Fruit fly (Drosophila melanogaster): ENCODE results near the gene Pdss2.
A peak's percentile ranks its signal among the peaks of the same experiment; 100 is the strongest.

Pdss2 gene

DNA sequence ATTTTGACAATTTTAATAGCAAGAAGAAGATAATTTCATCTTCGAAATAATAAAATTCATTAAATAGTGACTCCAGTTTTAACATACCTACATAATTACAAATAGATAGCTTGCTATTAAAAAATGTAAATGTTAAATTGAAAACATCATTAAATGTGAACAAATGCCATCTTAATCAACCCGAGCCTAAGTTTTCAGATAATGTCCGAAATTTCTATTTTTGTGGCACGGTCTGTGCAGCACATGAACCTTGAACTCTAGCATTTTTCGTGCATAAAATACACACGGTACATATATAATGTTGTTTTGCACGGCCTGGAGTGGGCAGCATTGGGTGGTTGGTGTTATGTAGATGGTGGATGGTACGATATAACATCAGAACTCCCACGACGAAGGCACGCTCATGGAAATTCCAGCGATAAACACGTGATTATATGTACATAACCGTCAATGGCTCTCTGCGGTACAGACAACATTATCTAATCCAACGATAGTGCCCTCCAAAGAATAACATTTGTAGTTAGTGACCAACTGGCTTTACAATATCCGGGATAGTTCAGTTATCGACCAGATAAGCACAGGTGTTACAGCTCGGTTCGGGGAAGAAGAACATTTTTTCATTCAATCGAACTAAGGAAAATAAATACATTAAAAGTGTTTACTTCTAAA is 22.5 kb downstream of the Pdss2 start (continued):
- TF ChIP-seq CG8089 (GFP tag; optimal IDR thresholded peaks at IDR 0.05) (no peak), HHEX (GFP tag; optimal IDR thresholded peaks at IDR 0.05) (peak; percentile 16), prd (optimal IDR thresholded peaks at IDR 0.05) (no peak), prd (GFP tag; IDR thresholded peaks at IDR 0.05) (no peak), wek (GFP tag; optimal IDR thresholded peaks at IDR 0.05) (no peak), CG11696 (GFP tag; IDR thresholded peaks at IDR 0.05) (peak; percentile 63; the same call in 1 of the 2 replicates), CG9215 (GFP tag; IDR thresholded peaks at IDR 0.05) (no peak), pan (optimal IDR thresholded peaks at IDR 0.05) (no peak), pan (GFP tag; optimal IDR thresholded peaks at IDR 0.05 in 1 of 2, IDR thresholded peaks at IDR 0.05 in 1 of 2) (no peak), CG18011 (GFP tag; optimal IDR thresholded peaks at IDR 0.05) (no peak), CG15514 (GFP tag; optimal IDR thresholded peaks at IDR 0.05) (no peak), sens (GFP tag) (peak; percentile 64), CG8281 (tag; optimal IDR thresholded peaks at IDR 0.05) (no peak), hkb (optimal IDR thresholded peaks at IDR 0.05) (no peak), hkb (GFP tag; IDR thresholded peaks at IDR 0.05) (peak; percentile 19; the same call in 1 of the 2 replicates), ewg (GFP tag; optimal IDR thresholded peaks at IDR 0.05) (no peak), esg (GFP tag; conservative IDR thresholded peaks at IDR 0.05) (no peak), h (optimal IDR thresholded peaks at IDR 0.05) (no peak), Awh (GFP tag; IDR thresholded peaks at IDR 0.05) (peak; percentile 14; the same call in 1 of the 2 replicates), CG32532 (GFP tag; IDR thresholded peaks at IDR 0.05) (0 out of 2 replicates have a peak, but pooled peaks have one; percentile 24), cad (GFP tag; optimal IDR thresholded peaks at IDR 0.05) (no peak), cwo (GFP tag; optimal IDR thresholded peaks at IDR 0.05) (peak; percentile 71), CG8290 (GFP tag; optimal IDR thresholded peaks at IDR 0.05) (no peak), CG8290 (tag; optimal IDR thresholded peaks at IDR 0.05) (peak in 1 of 2 experiments; percentile 4), run (tag; optimal IDR thresholded peaks at IDR 0.05) (no peak), CG10209 (GFP tag; optimal IDR thresholded peaks at IDR 0.05) (no peak), hth (optimal IDR thresholded peaks at IDR 0.05) (no peak), CTCF (GFP tag; optimal IDR thresholded peaks at IDR 0.05) (no peak), ind (GFP tag; optimal IDR thresholded peaks at IDR 0.05) (no peak), onecut (GFP tag; IDR thresholded peaks at IDR 0.05) (no peak), Hr78 (GFP tag; optimal IDR thresholded peaks at IDR 0.05) (peak in 1 of 2 experiments; percentile 80), mirr (GFP tag; optimal IDR thresholded peaks at IDR 0.05) (peak; percentile 77), CG7928 (GFP tag; optimal IDR thresholded peaks at IDR 0.05) (no peak), cas (GFP tag; IDR thresholded peaks at IDR 0.05) (no peak), CG12219 (GFP tag; optimal IDR thresholded peaks at IDR 0.05) (no peak), D19A (tag; optimal IDR thresholded peaks at IDR 0.05) (peak; percentile 1), gro (GFP tag; optimal IDR thresholded peaks at IDR 0.05) (no peak), ci (GFP tag; IDR thresholded peaks at IDR 0.05) (peak; percentile 66; the same call in 2 of the 3 replicates), CG18619 (GFP tag; optimal IDR thresholded peaks at IDR 0.05) (peak; percentile 16), zen2 (GFP tag; IDR thresholded peaks at IDR 0.05; ENCODE audit: partially characterized antibody) (no peak), Ssrp (tag; optimal IDR thresholded peaks at IDR 0.05) (no peak), gem (tag; optimal IDR thresholded peaks at IDR 0.05) (peak; percentile 1), ab (GFP tag; optimal IDR thresholded peaks at IDR 0.05) (no peak), unc-4 (GFP tag; IDR thresholded peaks at IDR 0.05; ENCODE audit: partially characterized antibody) (no peak), CG17385 (GFP tag; optimal IDR thresholded peaks at IDR 0.05) (peak; percentile 29), ftz-f1 (GFP tag; optimal IDR thresholded peaks at IDR 0.05) (no peak), ranshi (GFP tag; IDR thresholded peaks at IDR 0.05) (no peak), NK7.1 (GFP tag; optimal IDR thresholded peaks at IDR 0.05) (no peak), unpg (GFP tag; optimal IDR thresholded peaks at IDR 0.05) (no peak), sd (tag; optimal IDR thresholded peaks at IDR 0.05) (peak; percentile 87), CrebB (tag; optimal IDR thresholded peaks at IDR 0.05) (no peak), Pdp1 (GFP tag; optimal IDR thresholded peaks at IDR 0.05) (peak in 1 of 2 experiments; percentile 44)
